Fruit fly (Drosophila melanogaster) Kc167 (cell line): ENCODE measurements around the gene Gbeta76C.

Experiments used
- Myc ChIP-seq: fragments of >200 bp; optimal IDR thresholded peaks from 2 replicates; lab custom pipeline; 2017; ENCODE audit warnings: missing external identifiers
- h ChIP-seq: fragments of >200 bp; optimal IDR thresholded peaks from 3 replicates; lab custom pipeline; 2018; ENCODE audit warnings: missing external identifiers
- insv ChIP-seq: fragments of >200 bp; optimal IDR thresholded peaks from 3 replicates; lab custom pipeline; 2018; ENCODE audit warnings: missing external identifiers
- psq ChIP-seq: fragments of >200 bp; optimal IDR thresholded peaks from 2 replicates; lab custom pipeline; 2017; ENCODE audit warnings: missing external identifiers
- ttk ChIP-seq: sonication (Bioruptor generic); optimal IDR thresholded peaks from 2 replicates; lab custom pipeline; 2017; ENCODE audit warnings: missing external identifiers

DNA sequence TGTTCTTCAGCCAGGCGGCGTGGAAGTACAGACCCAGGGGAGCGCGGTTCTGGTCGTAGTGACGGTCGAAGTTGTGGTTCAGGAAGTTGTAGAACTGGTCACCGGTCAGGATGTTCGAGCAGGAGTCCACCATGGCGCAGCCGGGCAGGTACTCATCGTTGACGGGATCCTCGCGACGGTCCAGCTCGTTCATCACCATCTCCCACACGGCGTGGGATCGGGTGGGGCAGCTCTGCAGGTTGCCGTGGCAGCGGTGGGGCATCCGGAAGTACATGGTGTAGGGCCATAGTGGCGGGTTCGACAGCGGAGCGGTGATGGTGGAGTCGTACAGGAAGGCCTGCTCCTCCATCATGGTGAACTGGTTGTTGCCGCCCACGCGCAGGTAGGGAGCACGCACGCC lies 14.2 kb downstream of the Gbeta76C start:
- TF ChIP-seq insv (lab: Kevin White, UChicago) (no peak), Myc (no peak), h (lab: Kevin White, UChicago) (no peak), psq (lab: Kevin White, UChicago) (no peak), ttk (lab: Kevin White, UChicago) (no peak)
